Fruit fly (Drosophila melanogaster) whole organism, adult: ENCODE data around the gene CG12768.

ENCODE experiments used
- CG14711 ChIP-seq: fragments of 200-800 bp; sonication (Bioruptor generic); optimal IDR thresholded peaks from 2 replicates; lab custom pipeline; 2018; ENCODE audit warnings: missing biosample characterization, mild to moderate bottlenecking, missing genetic modification characterization, moderate library complexity
- CG1620 ChIP-seq: fragments of 200-800 bp; sonication (Bioruptor generic); optimal IDR thresholded peaks from 2 replicates; lab custom pipeline; 2016; ENCODE audit warnings: missing biosample characterization, missing genetic modification characterization
- CG5204 ChIP-seq: fragments of 200-800 bp; sonication (Bioruptor generic); optimal IDR thresholded peaks from 2 replicates; lab custom pipeline; 2016; ENCODE audit warnings: missing biosample characterization, missing genetic modification characterization
- Clk ChIP-seq: fragments of 200-800 bp; sonication (Bioruptor generic); optimal IDR thresholded peaks from 2 replicates; lab custom pipeline; 2017; ENCODE audit warnings: missing biosample characterization, missing genetic modification characterization
- Mnt ChIP-seq: fragments of 200-800 bp; sonication (Bioruptor generic); optimal IDR thresholded peaks from 2 replicates; lab custom pipeline; 2016; ENCODE audit warnings: missing biosample characterization, mild to moderate bottlenecking, missing genetic modification characterization
- bab1 ChIP-seq: fragments of 200-800 bp; sonication (Bioruptor generic); optimal IDR thresholded peaks from 3 replicates; lab custom pipeline; 2019; ENCODE audit warnings: missing biosample characterization, mild to moderate bottlenecking, missing genetic modification characterization, moderate library complexity
- cic ChIP-seq: fragments of 200-800 bp; sonication (Bioruptor generic); optimal IDR thresholded peaks from 2 replicates; lab custom pipeline; 2017; ENCODE audit warnings: missing biosample characterization, mild to moderate bottlenecking, missing genetic modification characterization, moderate library complexity
- kay ChIP-seq: fragments of 200-800 bp; sonication (Bioruptor generic); peaks from one replicate; lab custom pipeline; 2016; ENCODE audit warnings: missing biosample characterization, missing genetic modification characterization, borderline replicate concordance
- ovo ChIP-seq: fragments of 200-800 bp; sonication (Bioruptor generic); optimal IDR thresholded peaks from 2 replicates; lab custom pipeline; 2016; ENCODE audit warnings: missing biosample characterization, missing genetic modification characterization
- pad ChIP-seq: fragments of 200-800 bp; sonication (Bioruptor generic); optimal IDR thresholded peaks from 3 replicates; lab custom pipeline; 2017; ENCODE audit warnings: missing biosample characterization, missing genetic modification characterization, mild to moderate bottlenecking, moderate library complexity, missing genetic modification reagents
- tj ChIP-seq: fragments of 200-800 bp; sonication (Bioruptor generic); optimal IDR thresholded peaks from 3 replicates; lab custom pipeline; 2017; ENCODE audit warnings: missing biosample characterization, mild to moderate bottlenecking, missing genetic modification characterization, moderate library complexity

dm6 chr3L:22888591-22889258 lies 21.6 kb upstream of the CG12768 start:
- no peak for TF ChIP-seq Clk
- TF ChIP-seq ovo (GFP tag; lab: Kevin White, UChicago), result no peak
- TF ChIP-seq Mnt (GFP tag; lab: Kevin White, UChicago), result no peak
- TF ChIP-seq cic (GFP tag; lab: Kevin White, UChicago), result no peak
- TF ChIP-seq kay (GFP tag; lab: Kevin White, UChicago), result no peak
- TF ChIP-seq bab1 (GFP tag; lab: Kevin White, UChicago), result no peak
- no peak for TF ChIP-seq pad
- no peak for TF ChIP-seq CG14711 (tag; lab: Kevin White, UChicago)
- TF ChIP-seq CG1620 (GFP tag; lab: Kevin White, UChicago), result no peak
- no peak for TF ChIP-seq tj
- no peak for TF ChIP-seq CG5204
